Worm (Caenorhabditis elegans) whole organism, late embryonic: Measurements from ENCODE around the gene skr-20.

ENCODE experiments used
- F13H6.1 ChIP-seq: sonication (generic microtip); optimal IDR thresholded peaks from 2 replicates; lab custom pipeline; 2016; ENCODE audit warnings: missing genetic modification characterization, missing compliant biosample characterization
- K09A11.1 ChIP-seq: sonication (generic microtip); optimal IDR thresholded peaks from 2 replicates; lab custom pipeline; 2017; ENCODE audit warnings: antibody characterized with exemption, mild to moderate bottlenecking, missing genetic modification characterization, missing compliant biosample characterization; ENCODE audit not compliant: insufficient read depth
- T23F11.4 ChIP-seq: fragments of 200-800 bp; sonication (Bioruptor generic); optimal IDR thresholded peaks from 2 replicates; lab custom pipeline; 2018; ENCODE audit warnings: mild to moderate bottlenecking, missing genetic modification characterization, missing compliant biosample characterization
- Y22D7AL.16 ChIP-seq: sonication (generic microtip); optimal IDR thresholded peaks from 2 replicates; lab custom pipeline; 2016; ENCODE audit warnings: missing genetic modification characterization, missing compliant biosample characterization
- ceh-14 ChIP-seq: sonication (generic microtip); optimal IDR thresholded peaks from 2 replicates; lab custom pipeline; 2016; ENCODE audit warnings: missing genotype, missing genetic modification characterization, missing compliant biosample characterization
- ceh-18 ChIP-seq: sonication (generic microtip); optimal IDR thresholded peaks from 2 replicates; lab custom pipeline; 2016; ENCODE audit warnings: missing genetic modification characterization, missing compliant biosample characterization
- ceh-2 ChIP-seq: sonication (generic microtip); optimal IDR thresholded peaks from 2 replicates; lab custom pipeline; 2016; ENCODE audit warnings: missing genotype, missing genetic modification characterization, missing compliant biosample characterization
- ceh-24 ChIP-seq: sonication (generic microtip); optimal IDR thresholded peaks from 2 replicates; lab custom pipeline; 2016; ENCODE audit warnings: mild to moderate bottlenecking, missing genetic modification characterization, missing compliant biosample characterization
- ceh-34 ChIP-seq: sonication (generic microtip); optimal IDR thresholded peaks from 2 replicates; lab custom pipeline; 2016; ENCODE audit warnings: mild to moderate bottlenecking, missing genetic modification characterization, missing compliant biosample characterization
- ceh-45 ChIP-seq: fragments of 200-800 bp; sonication (Bioruptor generic); IDR thresholded peaks from 2 replicates; pipeline ENCODE4 v1.3.6; 2022; ENCODE audit warnings: missing genetic modification reagents, missing genetic modification characterization, missing compliant biosample characterization
- ceh-48 ChIP-seq: sonication (generic microtip); optimal IDR thresholded peaks from 2 replicates; lab custom pipeline; 2016; ENCODE audit warnings: missing genetic modification characterization, inconsistent platforms, missing compliant biosample characterization
- ceh-6 ChIP-seq: fragments of 200-800 bp; sonication (Bioruptor generic); optimal IDR thresholded peaks from 2 replicates; lab custom pipeline; 2018; ENCODE audit warnings: mild to moderate bottlenecking, missing genetic modification characterization, missing compliant biosample characterization
- dmd-4 ChIP-seq: sonication (generic microtip); optimal IDR thresholded peaks from 2 replicates; lab custom pipeline; 2016; ENCODE audit warnings: borderline replicate concordance, missing genetic modification characterization, missing compliant biosample characterization
- elt-2 ChIP-seq: sonication (generic microtip); optimal IDR thresholded peaks from 2 replicates; lab custom pipeline; 2016; ENCODE audit warnings: missing genetic modification reagents, missing genetic modification characterization, missing compliant biosample characterization
- ets-4 ChIP-seq: sonication (generic microtip); optimal IDR thresholded peaks from 2 replicates; lab custom pipeline; 2016; ENCODE audit warnings: missing genetic modification characterization, missing compliant biosample characterization
- fkh-10 ChIP-seq: fragments of 150-350 bp; optimal IDR thresholded peaks from 2 replicates; lab custom pipeline; 2014; ENCODE audit warnings: missing biosample characterization, missing genetic modification reagents, missing genetic modification characterization
- fkh-6 ChIP-seq: sonication (generic microtip); optimal IDR thresholded peaks from 2 replicates; lab custom pipeline; 2016; ENCODE audit warnings: missing genetic modification characterization, missing compliant biosample characterization
- hlh-8 ChIP-seq: sonication (generic microtip); optimal IDR thresholded peaks from 2 replicates; lab custom pipeline; 2016; ENCODE audit warnings: missing genotype, missing genetic modification characterization, missing compliant biosample characterization
- lim-6 ChIP-seq: sonication (generic microtip); optimal IDR thresholded peaks from 2 replicates; lab custom pipeline; 2016; ENCODE audit warnings: missing genetic modification characterization, missing compliant biosample characterization
- madf-2 ChIP-seq: sonication (generic microtip); optimal IDR thresholded peaks from 2 replicates; lab custom pipeline; 2017; ENCODE audit warnings: missing genetic modification characterization, missing compliant biosample characterization
- mec-3 ChIP-seq: sonication (generic microtip); optimal IDR thresholded peaks from 2 replicates; lab custom pipeline; 2016; ENCODE audit warnings: borderline replicate concordance, missing genetic modification characterization, missing compliant biosample characterization
- nfya-1 ChIP-seq: sonication (generic microtip); optimal IDR thresholded peaks from 2 replicates; lab custom pipeline; 2017; ENCODE audit warnings: missing genetic modification characterization, mild to moderate bottlenecking, missing compliant biosample characterization, antibody characterized with exemption, moderate library complexity
- nhr-11 ChIP-seq: fragments of 150-350 bp; optimal IDR thresholded peaks from 2 replicates; lab custom pipeline; 2014; ENCODE audit warnings: missing biosample characterization, missing genetic modification characterization
- npax-4 ChIP-seq: sonication (generic microtip); optimal IDR thresholded peaks from 2 replicates; lab custom pipeline; 2016; ENCODE audit warnings: missing genetic modification characterization, missing compliant biosample characterization
- pag-3 ChIP-seq: sonication (generic microtip); optimal IDR thresholded peaks from 2 replicates; lab custom pipeline; 2016; ENCODE audit warnings: missing compliant biosample characterization, missing genetic modification characterization, borderline replicate concordance
- pat-9 ChIP-seq: fragments of 200-800 bp; sonication (Bioruptor generic); optimal IDR thresholded peaks from 2 replicates; lab custom pipeline; 2018; ENCODE audit warnings: mild to moderate bottlenecking, missing genetic modification characterization, moderate library complexity, missing compliant biosample characterization
- pha-4 ChIP-seq: fragments of 150-350 bp; optimal IDR thresholded peaks from 2 replicates; lab custom pipeline; 2018; ENCODE audit warnings: missing biosample characterization, missing genetic modification reagents, missing genetic modification characterization
- pros-1 ChIP-seq: fragments of 150-350 bp; optimal IDR thresholded peaks from 2 replicates; lab custom pipeline; 2014; ENCODE audit warnings: missing biosample characterization, missing genetic modification reagents, missing genetic modification characterization
- sdc-2 ChIP-seq: sonication (generic microtip); optimal IDR thresholded peaks from 2 replicates; lab custom pipeline; 2016; ENCODE audit warnings: missing genotype, missing genetic modification characterization, missing compliant biosample characterization
- syd-9 ChIP-seq: sonication (generic microtip); optimal IDR thresholded peaks from 2 replicates; lab custom pipeline; 2016; ENCODE audit warnings: mild to moderate bottlenecking, missing genetic modification characterization, moderate library complexity, missing compliant biosample characterization
- tbx-7 ChIP-seq: sonication (generic microtip); optimal IDR thresholded peaks from 2 replicates; lab custom pipeline; 2016; ENCODE audit warnings: missing genotype, missing genetic modification characterization, missing compliant biosample characterization
- ttx-3 ChIP-seq: sonication (generic microtip); optimal IDR thresholded peaks from 2 replicates; lab custom pipeline; 2016; ENCODE audit warnings: missing genetic modification reagents, missing genetic modification characterization, missing compliant biosample characterization
- unc-3 ChIP-seq, 2 experiments: fragments of 200-800 bp in 1 of 2; sonication (Bioruptor generic) in 1 of 2; sonication (generic microtip) in 1 of 2; conservative IDR thresholded peaks in 1 of 2; optimal IDR thresholded peaks in 1 of 2; 2 replicates each; pipeline versions ENCODE4 v1.3.6 to Lab custom; 2016 to 2022; ENCODE audit warnings: missing compliant biosample characterization in 2 of 2, missing genetic modification characterization in 2 of 2, missing genetic modification reagents in 1 of 2
- unc-42 ChIP-seq: sonication (generic microtip); optimal IDR thresholded peaks from 2 replicates; lab custom pipeline; 2016; ENCODE audit warnings: missing genotype, missing genetic modification characterization, missing compliant biosample characterization
- unc-55 ChIP-seq: sonication (generic microtip); optimal IDR thresholded peaks from 2 replicates; lab custom pipeline; 2017; ENCODE audit warnings: missing biosample characterization, missing genetic modification reagents, missing genetic modification characterization
- unc-86 ChIP-seq: sonication (generic microtip); optimal IDR thresholded peaks from 2 replicates; lab custom pipeline; 2016; ENCODE audit warnings: missing genetic modification characterization, missing compliant biosample characterization
- zip-5 ChIP-seq: sonication (generic microtip); optimal IDR thresholded peaks from 2 replicates; lab custom pipeline; 2016; ENCODE audit warnings: missing genetic modification characterization, missing compliant biosample characterization
- ztf-16 ChIP-seq: sonication (generic microtip); optimal IDR thresholded peaks from 2 replicates; lab custom pipeline; 2017; ENCODE audit warnings: missing genetic modification characterization, missing compliant biosample characterization

The skr-20 gene

DNA sequence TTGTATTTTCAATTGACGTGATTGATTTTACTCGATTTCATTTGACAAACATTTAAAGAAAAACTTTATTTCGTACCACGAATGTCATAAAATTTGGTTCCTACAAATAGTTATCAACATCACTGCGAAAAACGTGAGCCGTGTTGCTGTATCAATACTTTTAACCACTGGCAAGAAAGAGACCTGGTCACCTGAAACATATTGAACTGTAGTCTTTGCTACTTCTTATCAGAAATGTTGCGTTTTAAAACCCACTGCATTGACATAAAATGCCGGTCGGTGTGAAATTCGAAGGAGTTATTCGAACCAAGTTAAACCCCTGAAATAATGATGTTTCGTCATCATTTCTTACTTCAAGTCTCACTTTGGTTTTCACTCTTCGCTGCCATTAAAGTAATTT is 24.3 kb upstream of the skr-20 start:
- TF ChIP-seq ttx-3 (tag; lab: Kevin White, UChicago) (no peak), unc-3 (GFP tag; conservative IDR thresholded peaks at IDR 0.05; lab: Robert Waterston, UW) (no peak), unc-3 (tag; optimal IDR thresholded peaks at IDR 0.05; lab: Kevin White, UChicago) (no peak), tbx-7 (tag; lab: Kevin White, UChicago) (no peak), F13H6.1 (tag; lab: Kevin White, UChicago) (no peak), unc-86 (tag; lab: Kevin White, UChicago) (no peak), T23F11.4 (GFP tag; lab: Kevin White, UChicago) (no peak), madf-2 (tag; lab: Kevin White, UChicago) (no peak), ztf-16 (tag; lab: Kevin White, UChicago) (no peak), mec-3 (tag; lab: Kevin White, UChicago) (no peak), nfya-1 (tag; lab: Kevin White, UChicago) (no peak), ceh-2 (tag; lab: Kevin White, UChicago) (no peak), ceh-18 (tag; lab: Kevin White, UChicago) (no peak), ets-4 (tag; lab: Kevin White, UChicago) (no peak), pag-3 (tag; lab: Kevin White, UChicago) (no peak), ceh-6 (GFP tag; lab: Kevin White, UChicago) (no peak), lim-6 (tag; lab: Kevin White, UChicago) (no peak), nhr-11 (no peak), zip-5 (tag; lab: Kevin White, UChicago) (no peak), ceh-14 (tag; lab: Kevin White, UChicago) (no peak), pros-1 (no peak)

DNA sequence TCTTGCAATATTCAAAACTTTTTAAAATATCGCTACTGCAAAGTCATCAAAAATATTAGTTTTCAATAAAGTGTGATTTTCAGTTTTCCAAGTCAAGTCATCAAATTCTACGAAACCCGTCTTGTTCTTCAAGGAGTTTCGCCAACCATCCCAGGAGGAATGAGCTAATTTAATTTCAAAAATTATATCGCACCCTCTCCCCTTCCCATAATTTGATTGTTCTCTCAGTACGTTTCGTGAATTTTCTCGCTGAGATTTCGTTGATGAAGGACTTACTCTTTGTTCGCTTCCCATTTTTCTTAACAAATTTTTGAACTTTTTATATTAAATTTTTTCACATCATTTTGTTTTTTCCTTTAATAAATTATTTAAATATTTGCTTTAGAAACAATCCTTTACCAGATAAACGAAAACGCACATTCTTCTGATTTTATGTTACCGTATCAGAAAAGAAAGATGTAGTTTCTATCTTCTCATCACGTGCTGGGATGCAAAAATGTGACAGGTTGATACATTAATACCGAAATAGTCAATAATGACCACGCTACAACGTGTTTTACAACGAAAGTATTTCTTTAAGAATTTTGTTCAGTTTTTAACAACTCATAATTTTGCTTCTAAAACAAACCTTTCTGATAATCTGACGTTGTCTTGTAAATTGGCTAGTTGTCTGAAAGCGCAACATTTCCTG is 23.5 kb upstream of the skr-20 start:
- TF ChIP-seq unc-42 (peak; percentile 97), lim-6 (tag; lab: Kevin White, UChicago) (no peak)

ce11 chrX:13245090-13245489 is 21.8 kb upstream of the skr-20 start, which contains the start of gene hpl-1:
Gene hpl-1, plus strand, starts transcription at chrX:13245390.
- TF ChIP-seq pat-9 (tag; lab: Kevin White, UChicago) = no peak
- TF ChIP-seq K09A11.1 = peak; percentile 10
- TF ChIP-seq sdc-2 (tag; lab: Kevin White, UChicago) = no peak

ce11 chrX:13242231-13242630 is 18.9 kb upstream of the skr-20 start, which contains the start of gene K08H2.5:
Gene K08H2.5, minus strand, starts transcription at chrX:13242331.
- no peak for TF ChIP-seq ceh-45 (GFP tag; lab: Robert Waterston, UW)
- TF ChIP-seq npax-4 (tag; lab: Kevin White, UChicago) = no peak
- TF ChIP-seq ceh-6 (GFP tag; lab: Kevin White, UChicago) = no peak
- no peak for TF ChIP-seq pha-4 (tag; lab: Kevin White, UChicago)
- TF ChIP-seq ztf-16 (tag; lab: Kevin White, UChicago) = no peak
- TF ChIP-seq ceh-48 (tag; lab: Kevin White, UChicago) = no peak
- no peak for TF ChIP-seq tbx-7 (tag; lab: Kevin White, UChicago)
- TF ChIP-seq lim-6 (tag; lab: Kevin White, UChicago) = no peak
- TF ChIP-seq unc-55 (GFP tag; lab: Kevin White, UChicago) = no peak
- TF ChIP-seq pag-3 (tag; lab: Kevin White, UChicago) = no peak
- TF ChIP-seq ceh-34 (tag; lab: Kevin White, UChicago) = no peak

DNA sequence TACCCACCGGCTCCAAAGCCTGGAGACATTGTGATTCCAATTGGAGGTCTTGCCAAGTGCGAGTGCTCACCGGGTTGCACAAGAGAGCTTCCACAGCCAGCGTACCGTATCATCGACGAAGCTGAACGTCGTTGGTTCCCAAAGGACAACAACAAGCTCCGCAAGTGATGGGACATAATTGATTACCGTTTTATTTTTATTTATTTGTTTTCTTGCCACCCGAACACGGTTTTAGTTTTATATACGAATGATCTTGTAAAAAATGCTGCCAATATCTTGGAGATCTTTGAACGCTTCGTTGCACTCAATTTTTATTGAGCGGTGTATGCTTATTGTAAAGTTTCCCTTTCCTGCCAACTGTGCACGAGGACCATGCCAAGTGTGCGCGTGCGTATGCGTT is 14.9 kb upstream of the skr-20 start, which contains the start of gene K08H2.4:
TSS of gene K08H2.4 (plus strand) at position 301 of the 400 bp plus-strand sequence.
- TF ChIP-seq hlh-8 (no peak), ztf-16 (tag; lab: Kevin White, UChicago) (no peak), fkh-6 (no peak), dmd-4 (tag; lab: Kevin White, UChicago) (no peak), mec-3 (tag; lab: Kevin White, UChicago) (no peak), ceh-24 (tag; lab: Kevin White, UChicago) (no peak), fkh-10 (no peak), T23F11.4 (GFP tag; lab: Kevin White, UChicago) (no peak), nhr-11 (no peak), elt-2 (tag; lab: Kevin White, UChicago) (no peak), syd-9 (tag; lab: Kevin White, UChicago) (no peak), ceh-34 (tag; lab: Kevin White, UChicago) (no peak), unc-55 (GFP tag; lab: Kevin White, UChicago) (no peak), Y22D7AL.16 (tag; lab: Kevin White, UChicago) (no peak)
